Worm (Caenorhabditis elegans) whole organism, mixed stage, embryonic: ENCODE measurements around the gene chil-22.

Source experiments
- M03D4.4 ChIP-seq: sonication (generic microtip); optimal IDR thresholded peaks from 2 replicates; lab custom pipeline; 2017; ENCODE audit warnings: mild to moderate bottlenecking, missing genetic modification characterization, missing compliant biosample characterization
- bed-3 ChIP-seq: fragments of 200-800 bp; sonication (Bioruptor generic); optimal IDR thresholded peaks from 3 replicates; lab custom pipeline; 2018; ENCODE audit warnings: mild to moderate bottlenecking, missing genetic modification characterization, moderate library complexity, missing compliant biosample characterization
- blmp-1 ChIP-seq: fragments of 150-350 bp; optimal IDR thresholded peaks from 2 replicates; lab custom pipeline; 2014; ENCODE audit warnings: missing biosample characterization, missing genetic modification characterization
- ceh-39 ChIP-seq: fragments of 150-350 bp; optimal IDR thresholded peaks from 2 replicates; lab custom pipeline; 2014; ENCODE audit warnings: missing biosample characterization, missing genetic modification characterization
- ceh-43 ChIP-seq: fragments of 200-800 bp; sonication (Bioruptor generic); optimal IDR thresholded peaks from 2 replicates; lab custom pipeline; 2018; ENCODE audit warnings: mild to moderate bottlenecking, missing genetic modification characterization, moderate library complexity, missing compliant biosample characterization
- ceh-83 ChIP-seq: fragments of 200-800 bp; sonication (Bioruptor generic); optimal IDR thresholded peaks from 2 replicates; lab custom pipeline; 2018; ENCODE audit warnings: mild to moderate bottlenecking, missing genetic modification characterization, missing compliant biosample characterization
- ces-1 ChIP-seq: fragments of 150-350 bp; optimal IDR thresholded peaks from 2 replicates; lab custom pipeline; 2014; ENCODE audit warnings: missing biosample characterization, missing genetic modification reagents, missing genetic modification characterization
- cnd-1 ChIP-seq: fragments of 200-800 bp; sonication (Bioruptor generic); optimal IDR thresholded peaks from 2 replicates; lab custom pipeline; 2018; ENCODE audit warnings: mild to moderate bottlenecking, missing genetic modification characterization, missing compliant biosample characterization
- drap-1 ChIP-seq: fragments of 200-800 bp; sonication (Bioruptor generic); optimal IDR thresholded peaks from 3 replicates; lab custom pipeline; 2018; ENCODE audit warnings: mild to moderate bottlenecking, missing genetic modification characterization, missing compliant biosample characterization
- elt-1 ChIP-seq: sonication (generic microtip); optimal IDR thresholded peaks from 2 replicates; lab custom pipeline; 2017; ENCODE audit warnings: missing genetic modification characterization, mild to moderate bottlenecking, missing compliant biosample characterization, antibody characterized with exemption, moderate library complexity, borderline replicate concordance; ENCODE audit not compliant: insufficient read depth
- elt-3 ChIP-seq: fragments of 150-350 bp; optimal IDR thresholded peaks from 2 replicates; lab custom pipeline; 2014; ENCODE audit warnings: missing biosample characterization, missing genetic modification characterization
- flh-1 ChIP-seq: fragments of 200-800 bp; sonication (Bioruptor generic); optimal IDR thresholded peaks from 2 replicates; lab custom pipeline; 2018; ENCODE audit warnings: mild to moderate bottlenecking, missing genetic modification characterization, moderate library complexity, missing compliant biosample characterization
- ham-2 ChIP-seq: fragments of 200-800 bp; sonication (Bioruptor generic); optimal IDR thresholded peaks from 2 replicates; lab custom pipeline; 2018; ENCODE audit warnings: mild to moderate bottlenecking, missing genetic modification characterization, missing compliant biosample characterization
- hlh-1 ChIP-seq: fragments of 150-350 bp; optimal IDR thresholded peaks from 2 replicates; lab custom pipeline; 2014; ENCODE audit warnings: missing biosample characterization, missing genetic modification reagents, missing genetic modification characterization
- lin-13 ChIP-seq: fragments of 150-350 bp; optimal IDR thresholded peaks from 2 replicates; lab custom pipeline; 2014; ENCODE audit warnings: missing biosample characterization, missing genetic modification characterization
- lin-32 ChIP-seq: fragments of 200-800 bp; sonication (Bioruptor generic); optimal IDR thresholded peaks from 2 replicates; lab custom pipeline; 2018; ENCODE audit warnings: mild to moderate bottlenecking, missing genetic modification characterization, missing compliant biosample characterization
- lsy-2 ChIP-seq: fragments of 150-350 bp; optimal IDR thresholded peaks from 2 replicates; lab custom pipeline; 2014; ENCODE audit warnings: missing biosample characterization, missing genetic modification characterization
- mab-5 ChIP-seq: fragments of 150-350 bp; optimal IDR thresholded peaks from 2 replicates; lab custom pipeline; 2014; ENCODE audit warnings: missing biosample characterization, missing genetic modification characterization
- mep-1 ChIP-seq: fragments of 150-350 bp; optimal IDR thresholded peaks from 2 replicates; lab custom pipeline; 2017; ENCODE audit warnings: missing biosample characterization, missing genetic modification reagents, missing genetic modification characterization, inconsistent platforms
- mls-2 ChIP-seq: sonication (generic microtip); optimal IDR thresholded peaks from 2 replicates; lab custom pipeline; 2016; ENCODE audit warnings: mild to moderate bottlenecking, missing genetic modification characterization, moderate library complexity, missing compliant biosample characterization
- nhr-12 ChIP-seq: fragments of 150-350 bp; optimal IDR thresholded peaks from 2 replicates; lab custom pipeline; 2014; ENCODE audit warnings: missing biosample characterization, missing genetic modification characterization
- nhr-2 ChIP-seq: fragments of 150-350 bp; optimal IDR thresholded peaks from 2 replicates; lab custom pipeline; 2014; ENCODE audit warnings: missing biosample characterization, missing genetic modification characterization
- nhr-237 ChIP-seq: fragments of 150-350 bp; optimal IDR thresholded peaks from 2 replicates; lab custom pipeline; 2014; ENCODE audit warnings: missing biosample characterization, missing genetic modification characterization
- nhr-28 ChIP-seq: fragments of 150-350 bp; optimal IDR thresholded peaks from 2 replicates; lab custom pipeline; 2014; ENCODE audit warnings: missing biosample characterization, missing genetic modification characterization
- nhr-76 ChIP-seq: sonication (generic microtip); optimal IDR thresholded peaks from 2 replicates; lab custom pipeline; 2017; ENCODE audit warnings: missing biosample characterization, missing genetic modification characterization
- pha-4 ChIP-seq: fragments of 150-350 bp; optimal IDR thresholded peaks from 2 replicates; lab custom pipeline; 2018; ENCODE audit warnings: missing biosample characterization, missing genetic modification reagents, missing genetic modification characterization
- snpc-4 ChIP-seq: fragments of 150-350 bp; optimal IDR thresholded peaks from 2 replicates; lab custom pipeline; 2014; ENCODE audit warnings: missing biosample characterization, missing genetic modification characterization
- sptf-1 ChIP-seq: sonication (generic microtip); optimal IDR thresholded peaks from 2 replicates; lab custom pipeline; 2017; ENCODE audit warnings: mild to moderate bottlenecking, missing genetic modification characterization, moderate library complexity, missing compliant biosample characterization
- unc-120 ChIP-seq: sonication (generic microtip); optimal IDR thresholded peaks from 2 replicates; lab custom pipeline; 2017; ENCODE audit warnings: missing genetic modification characterization, missing compliant biosample characterization; ENCODE audit not compliant: poor library complexity, severe bottlenecking
- unc-39 ChIP-seq: fragments of 150-350 bp; optimal IDR thresholded peaks from 2 replicates; lab custom pipeline; 2014; ENCODE audit warnings: missing biosample characterization, missing genetic modification characterization
- unc-62 ChIP-seq: fragments of 150-350 bp; optimal IDR thresholded peaks from 2 replicates; lab custom pipeline; 2014; ENCODE audit warnings: missing biosample characterization, missing genetic modification reagents, missing genetic modification characterization
- zip-8 ChIP-seq: fragments of 150-350 bp; optimal IDR thresholded peaks from 2 replicates; lab custom pipeline; 2014; ENCODE audit warnings: missing biosample characterization, missing genetic modification characterization
- ztf-11 ChIP-seq: fragments of 150-350 bp; optimal IDR thresholded peaks from 2 replicates; lab custom pipeline; 2014; ENCODE audit warnings: missing biosample characterization, missing genetic modification characterization

The chil-22 gene

ce11 chrII:9482529-9482928 lies 16.5 kb upstream of the chil-22 start:
- TF ChIP-seq elt-3 (tag; lab: Kevin White, UChicago) (no peak), unc-62 (no peak), nhr-76 (no peak), ham-2 (GFP tag; lab: Kevin White, UChicago) (no peak), elt-1 (tag; lab: Kevin White, UChicago) (no peak), unc-39 (tag; lab: Kevin White, UChicago) (no peak), nhr-12 (tag; lab: Kevin White, UChicago) (no peak), lsy-2 (no peak), cnd-1 (tag; lab: Kevin White, UChicago) (no peak), ztf-11 (tag; lab: Kevin White, UChicago) (no peak), ceh-39 (tag; lab: Kevin White, UChicago) (no peak), bed-3 (no peak), mls-2 (no peak), ces-1 (no peak), mab-5 (tag; lab: Kevin White, UChicago) (no peak), sptf-1 (no peak)

DNA sequence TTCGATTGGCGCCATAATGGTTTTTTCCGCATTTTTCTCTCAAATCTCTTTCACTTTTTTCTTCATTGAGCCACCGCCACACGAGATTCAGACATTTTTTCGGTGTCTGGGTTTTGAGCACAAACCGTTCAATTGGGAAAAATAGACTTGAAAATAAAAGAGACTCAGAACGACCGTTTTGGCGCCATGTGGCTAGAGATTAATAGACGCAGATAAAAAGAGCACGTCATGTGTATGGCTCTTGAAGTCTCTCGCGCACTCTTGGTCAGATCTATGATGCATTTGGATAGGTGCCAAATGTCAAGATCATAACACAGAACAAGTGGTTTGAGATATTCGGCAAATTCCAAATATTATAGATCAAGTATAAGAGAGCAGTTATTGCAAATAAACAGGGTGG lies 15.4 kb upstream of the chil-22 start:
- TF ChIP-seq nhr-2 = no peak
- TF ChIP-seq flh-1 (GFP tag; lab: Kevin White, UChicago) = no peak
- no peak for TF ChIP-seq hlh-1 (tag; lab: Kevin White, UChicago)
- no peak for TF ChIP-seq unc-39 (tag; lab: Kevin White, UChicago)
- no peak for TF ChIP-seq lin-13 (tag; lab: Kevin White, UChicago)
- TF ChIP-seq unc-120 = no peak

DNA sequence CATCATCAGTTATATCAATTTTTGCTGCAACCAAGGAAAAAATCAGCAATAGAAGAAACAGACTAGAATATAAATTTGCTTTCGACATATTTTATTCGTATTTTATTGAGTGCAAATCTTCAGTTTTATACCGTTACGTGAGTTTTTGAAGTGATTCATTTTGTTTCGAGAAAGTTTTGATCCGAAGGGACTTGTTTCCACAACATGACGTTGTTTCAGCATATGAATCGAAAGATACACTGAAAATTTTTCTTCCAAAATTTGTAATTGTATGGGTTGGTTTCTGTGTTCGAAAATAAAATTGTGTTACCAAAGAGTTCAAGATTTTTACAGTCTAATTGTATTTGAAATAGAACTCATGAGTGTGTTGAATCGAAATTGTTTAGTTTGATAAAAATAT lies 14.0 kb upstream of the chil-22 start, which contains the start of gene T19H5.7:
Gene T19H5.7 (minus strand): TSS at position 101 of the 400 bp plus-strand sequence.
- no peak for TF ChIP-seq unc-120
- no peak for TF ChIP-seq mab-5 (tag; lab: Kevin White, UChicago)
- no peak for TF ChIP-seq ztf-11 (tag; lab: Kevin White, UChicago)
- no peak for TF ChIP-seq ceh-39 (tag; lab: Kevin White, UChicago)
- no peak for TF ChIP-seq ces-1
- TF ChIP-seq elt-1 (tag; lab: Kevin White, UChicago) = no peak
- no peak for TF ChIP-seq ceh-43 (GFP tag; lab: Kevin White, UChicago)
- no peak for TF ChIP-seq drap-1 (GFP tag; lab: Kevin White, UChicago)
- no peak for TF ChIP-seq unc-39 (tag; lab: Kevin White, UChicago)
- TF ChIP-seq bed-3 = no peak
- TF ChIP-seq nhr-2 = no peak
- TF ChIP-seq nhr-12 (tag; lab: Kevin White, UChicago) = no peak
- TF ChIP-seq blmp-1 = no peak
- no peak for TF ChIP-seq nhr-237 (tag; lab: Kevin White, UChicago)
- no peak for TF ChIP-seq mls-2
- no peak for TF ChIP-seq sptf-1
- TF ChIP-seq flh-1 (GFP tag; lab: Kevin White, UChicago) = no peak
- TF ChIP-seq, all 35 proteins: peak for 0

ce11 chrII:9477567-9477966 lies 11.6 kb upstream of the chil-22 start, which contains the start of gene chil-27:
Gene chil-27 (plus strand): TSS chrII:9477867.
- TF ChIP-seq pha-4 (no peak), nhr-76 (no peak), nhr-12 (tag; lab: Kevin White, UChicago) (no peak), mep-1 (tag; lab: Kevin White, UChicago) (no peak), zip-8 (tag; lab: Kevin White, UChicago) (no peak), elt-3 (tag; lab: Kevin White, UChicago) (no peak), ztf-11 (tag; lab: Kevin White, UChicago) (no peak), unc-120 (no peak), lin-13 (tag; lab: Kevin White, UChicago) (no peak), ceh-39 (tag; lab: Kevin White, UChicago) (no peak), ces-1 (no peak), nhr-28 (tag; lab: Kevin White, UChicago) (no peak), snpc-4 (tag; lab: Kevin White, UChicago) (no peak), mab-5 (tag; lab: Kevin White, UChicago) (no peak), elt-1 (tag; lab: Kevin White, UChicago) (no peak), unc-62 (no peak), nhr-237 (tag; lab: Kevin White, UChicago) (no peak), ceh-43 (GFP tag; lab: Kevin White, UChicago) (no peak)
- TF ChIP-seq, all 35 proteins: peak for 0

- TF ChIP-seq ztf-11 (tag; lab: Kevin White, UChicago) (no peak), mls-2 (no peak), nhr-237 (tag; lab: Kevin White, UChicago) (no peak), cnd-1 (tag; lab: Kevin White, UChicago) (no peak), ces-1 (no peak), M03D4.4 (tag; lab: Kevin White, UChicago) (no peak), bed-3 (no peak), ceh-83 (GFP tag; lab: Kevin White, UChicago) (no peak), ceh-43 (GFP tag; lab: Kevin White, UChicago) (no peak), sptf-1 (no peak), mab-5 (tag; lab: Kevin White, UChicago) (no peak), unc-120 (no peak), unc-39 (tag; lab: Kevin White, UChicago) (no peak), ceh-39 (tag; lab: Kevin White, UChicago) (no peak), nhr-28 (tag; lab: Kevin White, UChicago) (no peak), lsy-2 (no peak), nhr-12 (tag; lab: Kevin White, UChicago) (no peak), pha-4 (no peak), lin-32 (GFP tag; lab: Kevin White, UChicago) (no peak), nhr-2 (no peak)
- TF ChIP-seq, all 35 proteins: peak for 0
These were observed 8.5 kb upstream of the chil-22 start, which contains the start of the genes chil-25 and chil-26 for ce11 chrII:9474367-9475105. Gene chil-25 (minus strand): TSS chrII:9474467. Gene chil-26 (plus strand): TSS chrII:9475055.
